Worm (Caenorhabditis elegans): ENCODE measurements around the gene arrd-8.

The arrd-8 gene

DNA sequence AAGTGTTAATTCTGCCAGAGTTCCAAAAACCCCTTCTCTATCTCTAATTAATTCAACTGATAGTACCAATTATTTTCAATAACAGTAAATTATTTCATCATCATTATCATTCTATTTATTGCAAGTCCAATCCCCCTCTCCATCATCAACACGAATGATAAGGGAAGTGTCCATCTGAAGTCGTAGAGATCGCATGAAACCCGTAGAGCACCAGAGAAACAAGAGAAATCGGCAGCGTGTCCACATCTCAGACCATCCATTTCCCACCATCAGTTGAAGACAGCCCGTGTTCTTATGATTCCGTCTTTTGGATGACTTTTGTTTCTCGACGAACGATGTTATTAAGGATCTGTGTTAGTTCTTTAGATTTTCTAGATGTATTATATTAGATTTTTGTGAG, 11.4 kb upstream of the arrd-8 start:
- TF ChIP-seq Y116A8C.19 (tag; optimal IDR thresholded peaks at IDR 0.05; ENCODE audit: borderline replicate concordance) (no peak), lsy-2 (tag; optimal IDR thresholded peaks at IDR 0.05) (peak in 1 of 2 experiments; percentile 31), lin-35 (GFP tag; optimal IDR thresholded peaks at IDR 0.05) (peak in 1 of 2 experiments; percentile 38), pqm-1 (tag; optimal IDR thresholded peaks at IDR 0.05) (no peak), grh-1 (GFP tag; IDR thresholded peaks at IDR 0.05) (no peak), pag-3 (tag; optimal IDR thresholded peaks at IDR 0.05; ENCODE audit: borderline replicate concordance, insufficient read depth) (no peak), hlh-4 (tag; optimal IDR thresholded peaks at IDR 0.05) (no peak), nhr-71 (tag; optimal IDR thresholded peaks at IDR 0.05) (peak; percentile 27), dpl-1 (GFP tag; optimal IDR thresholded peaks at IDR 0.05) (no peak), unc-130 (tag; optimal IDR thresholded peaks at IDR 0.05) (peak; percentile 16), lin-13 (GFP tag; optimal IDR thresholded peaks at IDR 0.05) (no peak), mep-1 (tag; optimal IDR thresholded peaks at IDR 0.05) (peak; percentile 17), lin-14 (GFP tag; optimal IDR thresholded peaks at IDR 0.05) (peak; percentile 67), vab-15 (tag; optimal IDR thresholded peaks at IDR 0.05) (peak; percentile 68), isw-1 (GFP tag; IDR thresholded peaks at IDR 0.05) (no peak), nhr-77 (tag; optimal IDR thresholded peaks at IDR 0.05) (no peak), nhr-47 (tag; optimal IDR thresholded peaks at IDR 0.05) (no peak), mdl-1 (tag; optimal IDR thresholded peaks at IDR 0.05) (peak in 1 of 2 experiments; percentile 83), sox-4 (tag; optimal IDR thresholded peaks at IDR 0.05) (no peak), lin-39 (tag; optimal IDR thresholded peaks at IDR 0.05) (no peak), skn-1 (tag; optimal IDR thresholded peaks at IDR 0.05) (no peak), unc-98 (GFP tag; IDR thresholded peaks at IDR 0.05) (no peak), nhr-85 (tag) (peak; percentile 81), snu-23 (GFP tag; optimal IDR thresholded peaks at IDR 0.05) (peak; percentile 26), egl-13 (tag; optimal IDR thresholded peaks at IDR 0.05) (no peak), unc-86 (tag; optimal IDR thresholded peaks at IDR 0.05) (no peak), ceh-82 (tag; optimal IDR thresholded peaks at IDR 0.05) (no peak), elt-3 (tag; optimal IDR thresholded peaks at IDR 0.05) (peak in 4 of 6 experiments; percentile 76 to 95 (median 88)), nhr-19 (GFP tag; conservative IDR thresholded peaks at IDR 0.05) (no peak), fkh-10 (GFP tag; optimal IDR thresholded peaks at IDR 0.05) (no peak), nhr-20 (tag; optimal IDR thresholded peaks at IDR 0.05) (peak; percentile 28), blmp-1 (tag; optimal IDR thresholded peaks at IDR 0.05) (peak; percentile 58), aha-1 (tag; optimal IDR thresholded peaks at IDR 0.05) (no peak)

DNA sequence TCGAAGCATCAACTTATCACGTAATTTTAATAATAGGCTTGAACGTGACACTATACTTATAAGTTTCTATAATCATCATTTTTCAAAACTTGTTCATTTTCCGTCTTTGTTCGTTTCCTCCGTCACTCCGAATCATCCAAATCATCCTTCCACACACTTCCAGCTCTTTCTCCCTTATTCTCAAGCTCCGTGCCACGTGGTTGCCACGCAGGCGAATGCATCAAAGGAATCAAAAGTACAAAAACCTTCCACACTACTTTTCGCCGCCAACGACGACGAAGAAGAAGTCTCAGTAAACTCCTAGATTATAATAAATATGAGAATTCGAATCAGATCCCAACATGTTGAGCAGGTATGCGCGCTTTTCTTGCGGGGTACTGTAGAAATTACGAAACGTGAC, 10.7 kb upstream of the arrd-8 start:
- peak; percentile 65 for TF ChIP-seq nhr-85 (tag)
- peak; percentile 24 for TF ChIP-seq hpl-2 (GFP tag; optimal IDR thresholded peaks at IDR 0.05)
- TF ChIP-seq nhr-84 (tag; optimal IDR thresholded peaks at IDR 0.05) = no peak
- TF ChIP-seq lir-3 (tag; optimal IDR thresholded peaks at IDR 0.05; ENCODE audit: poor library complexity) = no peak

DNA sequence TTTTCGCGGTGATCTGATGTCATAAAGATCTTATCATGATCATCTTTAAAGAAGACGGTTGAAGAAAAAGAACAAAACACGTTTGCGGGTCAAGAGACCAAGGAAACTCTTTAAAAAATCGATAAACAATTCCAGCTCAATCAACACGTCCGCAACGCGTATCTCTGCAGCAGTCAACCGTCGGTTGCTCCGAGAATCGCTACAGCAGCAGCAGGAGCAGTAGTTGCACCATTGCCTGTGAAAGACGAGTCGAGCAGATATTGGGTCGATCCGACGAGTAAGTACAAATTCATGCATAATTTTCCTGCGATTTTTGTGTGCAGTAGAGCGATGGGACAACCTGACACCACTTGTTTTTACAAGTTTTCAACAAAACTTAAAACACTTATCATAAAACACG, 10.3 kb upstream of the arrd-8 start:
- TF ChIP-seq elt-3 (tag; optimal IDR thresholded peaks at IDR 0.05) (peak in 1 of 6 experiments; percentile 15), mef-2 (tag; optimal IDR thresholded peaks at IDR 0.05) (no peak), pqm-1 (tag; optimal IDR thresholded peaks at IDR 0.05) (no peak), nhr-90 (tag; optimal IDR thresholded peaks at IDR 0.05; ENCODE audit: poor library complexity) (peak; percentile 18), efl-1 (optimal IDR thresholded peaks at IDR 0.05) (peak in 1 of 2 experiments; percentile 9), efl-1 (GFP tag; optimal IDR thresholded peaks at IDR 0.05 in 1 of 2) (no peak)

Measured in whole organism, L1 larva.